Worm (Caenorhabditis elegans): ENCODE data around the gene kle-2.

Gene kle-2

ce11 chrIII:7897733-7898132 is 43.8 kb upstream of the kle-2 start:
- TF ChIP-seq mls-2 (tag; optimal IDR thresholded peaks at IDR 0.05) (no peak), blmp-1 (tag; optimal IDR thresholded peaks at IDR 0.05) (no peak), sem-2 (GFP tag; optimal IDR thresholded peaks at IDR 0.05) (no peak), snpc-4 (tag; optimal IDR thresholded peaks at IDR 0.05) (no peak), M03D4.4 (tag; optimal IDR thresholded peaks at IDR 0.05) (no peak), unc-39 (tag; optimal IDR thresholded peaks at IDR 0.05) (no peak), nhr-2 (tag; optimal IDR thresholded peaks at IDR 0.05) (no peak), ztf-11 (tag; optimal IDR thresholded peaks at IDR 0.05) (no peak), ham-2 (GFP tag; optimal IDR thresholded peaks at IDR 0.05) (no peak), nhr-237 (tag; optimal IDR thresholded peaks at IDR 0.05) (no peak), drap-1 (GFP tag; optimal IDR thresholded peaks at IDR 0.05) (no peak), ceh-83 (GFP tag; optimal IDR thresholded peaks at IDR 0.05) (no peak), unc-62 (GFP tag; optimal IDR thresholded peaks at IDR 0.05) (no peak), ceh-39 (tag; optimal IDR thresholded peaks at IDR 0.05) (no peak), nhr-12 (tag; optimal IDR thresholded peaks at IDR 0.05) (no peak), hlh-1 (tag; optimal IDR thresholded peaks at IDR 0.05) (no peak), nhr-76 (tag; optimal IDR thresholded peaks at IDR 0.05) (no peak), nhr-28 (tag; optimal IDR thresholded peaks at IDR 0.05) (no peak), lin-32 (GFP tag; optimal IDR thresholded peaks at IDR 0.05) (no peak)

- TF ChIP-seq pha-4 (tag; optimal IDR thresholded peaks at IDR 0.05) (no peak), nhr-2 (tag; optimal IDR thresholded peaks at IDR 0.05) (no peak)
Measured at ce11 chrIII:7900733-7901132, 40.8 kb upstream of the kle-2 start, which contains the start of gene best-24. best-24 (plus strand) TSS chrIII:7901033.

- TF ChIP-seq unc-62 (GFP tag; optimal IDR thresholded peaks at IDR 0.05): no peak
- no peak for TF ChIP-seq cnd-1 (tag; optimal IDR thresholded peaks at IDR 0.05)
- no peak for TF ChIP-seq zip-8 (tag; optimal IDR thresholded peaks at IDR 0.05)
- no peak for TF ChIP-seq nhr-28 (tag; optimal IDR thresholded peaks at IDR 0.05)
- TF ChIP-seq ceh-83 (GFP tag; optimal IDR thresholded peaks at IDR 0.05): no peak
- TF ChIP-seq unc-39 (tag; optimal IDR thresholded peaks at IDR 0.05): no peak
- TF ChIP-seq sem-2 (GFP tag; optimal IDR thresholded peaks at IDR 0.05): no peak
- TF ChIP-seq lsy-2 (tag; optimal IDR thresholded peaks at IDR 0.05): no peak
- TF ChIP-seq hlh-1 (tag; optimal IDR thresholded peaks at IDR 0.05): no peak
- TF ChIP-seq elt-1 (tag; optimal IDR thresholded peaks at IDR 0.05; ENCODE audit: borderline replicate concordance, insufficient read depth): no peak
- no peak for TF ChIP-seq elt-3 (tag; optimal IDR thresholded peaks at IDR 0.05)
- TF ChIP-seq nhr-2 (tag; optimal IDR thresholded peaks at IDR 0.05): no peak
- TF ChIP-seq mls-2 (tag; optimal IDR thresholded peaks at IDR 0.05): no peak
- TF ChIP-seq nhr-12 (tag; optimal IDR thresholded peaks at IDR 0.05): no peak
- no peak for TF ChIP-seq ces-1 (GFP tag; optimal IDR thresholded peaks at IDR 0.05)
Measured at ce11 chrIII:7903427-7903826, 38.1 kb upstream of the kle-2 start.

- TF ChIP-seq ceh-39 (tag; optimal IDR thresholded peaks at IDR 0.05) (peak; percentile 45), hlh-1 (tag; optimal IDR thresholded peaks at IDR 0.05) (peak; percentile 83), cnd-1 (tag; optimal IDR thresholded peaks at IDR 0.05) (no peak), unc-62 (GFP tag; optimal IDR thresholded peaks at IDR 0.05) (peak; percentile 28), ham-2 (GFP tag; optimal IDR thresholded peaks at IDR 0.05) (no peak)
Measured at ce11 chrIII:7907515-7907914, 34.0 kb upstream of the kle-2 start, which contains the start of gene pcp-5. pcp-5 (minus strand) TSS chrIII:7907615.

- TF ChIP-seq bed-3 (GFP tag; optimal IDR thresholded peaks at IDR 0.05): no peak
- no peak for TF ChIP-seq M03D4.4 (tag; optimal IDR thresholded peaks at IDR 0.05)
- TF ChIP-seq zip-8 (tag; optimal IDR thresholded peaks at IDR 0.05): no peak
- TF ChIP-seq nhr-28 (tag; optimal IDR thresholded peaks at IDR 0.05): no peak
- TF ChIP-seq ceh-39 (tag; optimal IDR thresholded peaks at IDR 0.05): no peak
- TF ChIP-seq unc-62 (GFP tag; optimal IDR thresholded peaks at IDR 0.05): no peak
- TF ChIP-seq lin-13 (tag; optimal IDR thresholded peaks at IDR 0.05): no peak
- no peak for TF ChIP-seq ces-1 (GFP tag; optimal IDR thresholded peaks at IDR 0.05)
- TF ChIP-seq ceh-83 (GFP tag; optimal IDR thresholded peaks at IDR 0.05): no peak
- TF ChIP-seq nhr-12 (tag; optimal IDR thresholded peaks at IDR 0.05): no peak
- no peak for TF ChIP-seq sem-2 (GFP tag; optimal IDR thresholded peaks at IDR 0.05)
- no peak for TF ChIP-seq elt-3 (tag; optimal IDR thresholded peaks at IDR 0.05)
- no peak for TF ChIP-seq mep-1 (tag; optimal IDR thresholded peaks at IDR 0.05)
- no peak for TF ChIP-seq lsy-2 (tag; optimal IDR thresholded peaks at IDR 0.05)
Measured at ce11 chrIII:7909263-7909662, 32.3 kb upstream of the kle-2 start, which contains the start of gene ZK688.1. ZK688.1 (plus strand) TSS chrIII:7909563.

- peak; percentile 61 for TF ChIP-seq ceh-39 (tag; optimal IDR thresholded peaks at IDR 0.05)
- no peak for TF ChIP-seq lsy-2 (tag; optimal IDR thresholded peaks at IDR 0.05)
- peak; percentile 51 for TF ChIP-seq nhr-2 (tag; optimal IDR thresholded peaks at IDR 0.05)
- peak; percentile 12 for TF ChIP-seq unc-62 (GFP tag; optimal IDR thresholded peaks at IDR 0.05)
- TF ChIP-seq nhr-12 (tag; optimal IDR thresholded peaks at IDR 0.05): no peak
Measured at ce11 chrIII:7911621-7912020, 29.9 kb upstream of the kle-2 start, which contains the start of gene ZK688.7. ZK688.7 (minus strand) TSS chrIII:7911634.

Measured in whole organism, mixed stage, embryonic.